Worm (Caenorhabditis elegans) whole organism, L1 larva: ENCODE results near the gene K09C8.7.

Experiments
- C34B4.2 ChIP-seq: sonication (generic microtip); optimal IDR thresholded peaks from 2 replicates; lab custom pipeline; 2017; ENCODE audit warnings: mild to moderate bottlenecking, missing genetic modification characterization, missing compliant biosample characterization
- ceh-88 ChIP-seq: fragments of 200-800 bp; sonication (Bioruptor generic); IDR thresholded peaks from 2 replicates; pipeline ENCODE4 v1.3.6; 2022; ENCODE audit warnings: missing genetic modification characterization, missing compliant biosample characterization
- dsc-1 ChIP-seq: sonication (generic microtip); optimal IDR thresholded peaks from 2 replicates; lab custom pipeline; 2016; ENCODE audit warnings: mild to moderate bottlenecking, missing genetic modification characterization, missing compliant biosample characterization
- efl-1 ChIP-seq, 4 experiments: fragments of 150-350 bp; optimal IDR thresholded peaks in 3 of 4; peaks in 1 of 4; 1 replicate in 1 of 4; 2 replicates in 3 of 4; lab custom pipeline; 2014; ENCODE audit warnings: missing biosample characterization in 2 of 4, missing genetic modification characterization in 2 of 4, missing genetic modification reagents in 2 of 4
- elt-3 ChIP-seq, 6 experiments: fragments of 150-350 bp in 1 of 6; sonication (generic microtip); optimal IDR thresholded peaks; 2 replicates each; lab custom pipeline; 2017 to 2018; ENCODE audit warnings: missing biosample characterization in 6 of 6, missing genetic modification characterization in 6 of 6, inconsistent platforms in 1 of 6
- lin-15B ChIP-seq: fragments of 150-350 bp; sonication (generic microtip); optimal IDR thresholded peaks from 3 replicates; lab custom pipeline; 2014; ENCODE audit warnings: missing biosample characterization, missing genetic modification characterization
- nhr-11 ChIP-seq: fragments of 150-350 bp; optimal IDR thresholded peaks from 2 replicates; lab custom pipeline; 2014; ENCODE audit warnings: missing biosample characterization, missing genetic modification characterization
- nhr-12 ChIP-seq: sonication (generic microtip); optimal IDR thresholded peaks from 2 replicates; lab custom pipeline; 2017; ENCODE audit warnings: missing biosample characterization, missing genetic modification characterization
- nhr-237 ChIP-seq: fragments of 150-350 bp; optimal IDR thresholded peaks from 2 replicates; lab custom pipeline; 2014; ENCODE audit warnings: missing biosample characterization, missing genetic modification characterization
- nhr-76 ChIP-seq: sonication (generic microtip); optimal IDR thresholded peaks from 2 replicates; lab custom pipeline; 2017; ENCODE audit warnings: missing biosample characterization, missing genetic modification characterization
- nhr-90 ChIP-seq: sonication (generic microtip); optimal IDR thresholded peaks from 2 replicates; lab custom pipeline; 2016; ENCODE audit warnings: mild to moderate bottlenecking, missing genetic modification characterization, missing compliant biosample characterization; ENCODE audit not compliant: poor library complexity
- pqm-1 ChIP-seq: sonication (generic microtip); optimal IDR thresholded peaks from 3 replicates; lab custom pipeline; 2017; ENCODE audit warnings: missing biosample characterization, missing genetic modification characterization
- ztf-4 ChIP-seq: fragments of 150-350 bp; optimal IDR thresholded peaks from 2 replicates; lab custom pipeline; 2014; ENCODE audit warnings: missing biosample characterization, missing genetic modification characterization

DNA sequence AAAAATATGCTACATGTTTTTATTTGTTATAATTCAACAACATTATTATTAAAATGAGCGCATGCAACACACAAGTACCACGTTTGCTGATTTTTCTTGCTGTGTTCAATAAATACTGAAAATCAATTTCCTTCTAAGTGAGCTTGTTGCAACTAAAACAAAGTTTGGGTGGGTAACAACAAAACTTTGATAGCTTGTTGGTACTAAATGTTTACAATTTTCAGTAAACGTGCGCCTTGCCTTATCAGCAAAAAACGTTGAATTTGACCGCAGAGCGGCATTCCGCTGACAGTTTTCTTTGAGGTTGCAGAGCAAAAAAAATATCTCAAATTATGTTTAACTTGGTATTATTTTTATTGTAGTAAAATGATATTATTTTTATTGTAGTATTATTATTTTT, 30.2 kb upstream of the K09C8.7 start:
- TF ChIP-seq ceh-88 (no peak), nhr-90 (tag; lab: Kevin White, UChicago) (no peak), pqm-1 (tag; lab: Kevin White, UChicago) (no peak), nhr-11 (tag; lab: Kevin White, UChicago) (no peak), elt-3 (tag; optimal IDR thresholded peaks at IDR 0.05; lab: Kevin White, UChicago) (no peak), ztf-4 (tag; lab: Kevin White, UChicago) (no peak), lin-15B (no peak), C34B4.2 (tag; lab: Kevin White, UChicago) (no peak), nhr-12 (no peak), nhr-237 (no peak), nhr-76 (tag; lab: Kevin White, UChicago) (no peak), efl-1 (optimal IDR thresholded peaks at IDR 0.05; lab: Kevin White, UChicago) (no peak), efl-1 (GFP tag; optimal IDR thresholded peaks at IDR 0.05 in 1 of 2; lab: Kevin White, UChicago) (no peak), dsc-1 (tag; lab: Kevin White, UChicago) (no peak)
